Worm (Caenorhabditis elegans) whole organism, midembryonic: ENCODE measurements around the gene R05D8.9.

Experiments used
- T22C8.4 ChIP-seq: fragments of 200-800 bp; sonication (Bioruptor generic); IDR thresholded peaks from 2 replicates; pipeline ENCODE4 v1.3.6; 2022; ENCODE audit warnings: missing genetic modification characterization, missing compliant biosample characterization
- cog-1 ChIP-seq: sonication (generic microtip); optimal IDR thresholded peaks from 2 replicates; lab custom pipeline; 2016; ENCODE audit warnings: missing genetic modification characterization, missing compliant biosample characterization
- flt-1 ChIP-seq: fragments of 200-800 bp; sonication (Bioruptor generic); IDR thresholded peaks from 2 replicates; pipeline ENCODE4 v1.3.6; 2022; ENCODE audit warnings: missing genetic modification characterization, missing compliant biosample characterization
- klf-2 ChIP-seq: fragments of 200-800 bp; sonication (Bioruptor generic); conservative IDR thresholded peaks from 2 replicates; pipeline ENCODE4 v1.3.6; 2022; ENCODE audit warnings: missing genetic modification reagents, missing genetic modification characterization, missing compliant biosample characterization
- ref-1 ChIP-seq: fragments of 200-800 bp; sonication (Bioruptor generic); conservative IDR thresholded peaks from 2 replicates; pipeline ENCODE4 v1.3.6; 2022; ENCODE audit warnings: missing genetic modification reagents, missing genetic modification characterization, missing compliant biosample characterization
- tab-1 ChIP-seq: fragments of 200-800 bp; sonication (Bioruptor generic); IDR thresholded peaks from 2 replicates; pipeline ENCODE4 v1.3.6; 2022; ENCODE audit warnings: missing genetic modification characterization, missing compliant biosample characterization
- ztf-23 ChIP-seq: fragments of 200-800 bp; sonication (Bioruptor generic); IDR thresholded peaks from 2 replicates; pipeline ENCODE4 v1.3.6; 2022; ENCODE audit warnings: missing genetic modification reagents, missing genetic modification characterization, missing compliant biosample characterization

DNA sequence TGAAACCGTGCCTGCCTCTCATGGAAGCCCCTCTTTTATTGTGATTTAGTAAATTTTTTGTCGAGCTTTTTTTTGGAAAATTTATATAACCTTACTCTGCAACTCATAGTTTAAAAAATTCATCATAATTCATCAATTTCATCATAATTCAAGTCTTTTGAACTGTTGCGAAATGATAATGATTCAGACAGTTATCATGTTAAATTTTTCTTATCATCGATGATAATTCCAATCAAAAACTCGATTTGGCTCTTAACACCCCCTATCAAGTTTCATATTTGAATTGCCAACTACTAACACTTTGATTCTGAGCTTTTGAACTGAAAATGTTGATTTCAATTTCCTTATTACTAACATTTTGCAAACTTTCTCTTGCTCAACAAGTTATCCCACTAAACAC is 42.8 kb upstream of the R05D8.9 start, which contains the start of gene F54E2.1:
- no peak for TF ChIP-seq klf-2 (GFP tag; lab: Robert Waterston, UW)
- TF ChIP-seq T22C8.4 = no peak
- no peak for TF ChIP-seq tab-1 (GFP tag; lab: Robert Waterston, UW)
- TF ChIP-seq ztf-23 (GFP tag; lab: Robert Waterston, UW) = no peak
- TF ChIP-seq ref-1 = no peak
- TF ChIP-seq flt-1 (GFP tag; lab: Robert Waterston, UW) = no peak
- TF ChIP-seq cog-1 (tag; lab: Kevin White, UChicago) = no peak
